Worm (Caenorhabditis elegans): Measurements from ENCODE around the gene F39E9.6.

F39E9.6 gene

DNA sequence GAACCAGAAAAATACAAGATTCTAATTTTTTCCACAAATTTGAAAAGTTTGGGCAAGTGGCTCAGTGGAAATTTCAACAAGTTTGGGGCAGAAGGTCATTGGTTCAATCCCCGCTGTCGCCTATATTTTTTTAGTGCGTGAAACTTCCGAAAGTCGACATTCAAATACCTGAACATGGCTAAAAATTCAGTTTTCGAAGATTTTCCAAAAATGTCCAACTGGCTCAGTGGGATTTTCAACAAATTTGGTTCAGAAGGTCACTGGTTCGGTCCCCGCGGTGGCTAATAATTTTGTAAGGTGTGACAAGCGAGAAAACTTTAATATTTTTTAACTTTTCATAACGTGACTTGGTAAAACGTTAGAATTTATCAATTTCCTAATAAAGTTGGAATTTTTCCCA, 48.6 kb downstream of the F39E9.6 start:
- no peak for TF ChIP-seq mcd-1 (GFP tag; IDR thresholded peaks at IDR 0.05)
- TF ChIP-seq C06A6.2 (GFP tag; conservative IDR thresholded peaks at IDR 0.05), result no peak
- no peak for TF ChIP-seq snpc-3.4 (tag; optimal IDR thresholded peaks at IDR 0.05)
- TF ChIP-seq dpff-1 (tag; optimal IDR thresholded peaks at IDR 0.05), result no peak
- peak; percentile 44 for TF ChIP-seq B0261.1 (tag; optimal IDR thresholded peaks at IDR 0.05)
- TF ChIP-seq tbp1 (GFP tag; optimal IDR thresholded peaks at IDR 0.05), result peak; percentile 67
- TF ChIP-seq rpc-1 (optimal IDR thresholded peaks at IDR 0.05), result no peak
- TF ChIP-seq rpc-1 (tag; optimal IDR thresholded peaks at IDR 0.05), result peak; percentile 58
- no peak for TF ChIP-seq C17E4.6 (GFP tag; IDR thresholded peaks at IDR 0.05)
- no peak for TF ChIP-seq F55B11.4 (tag; optimal IDR thresholded peaks at IDR 0.05; ENCODE audit: borderline replicate concordance, insufficient read depth)
- no peak for TF ChIP-seq snpc-1.1 (tag; optimal IDR thresholded peaks at IDR 0.05; ENCODE audit: insufficient read depth)
- no peak for TF ChIP-seq lsl-1 (GFP tag; optimal IDR thresholded peaks at IDR 0.05)
- TF ChIP-seq K11D2.4 (GFP tag; IDR thresholded peaks at IDR 0.05), result no peak
- TF ChIP-seq ztf-3 (GFP tag; optimal IDR thresholded peaks at IDR 0.05), result no peak
- no peak for TF ChIP-seq unc-130 (GFP tag; optimal IDR thresholded peaks at IDR 0.05)
- TF ChIP-seq let-526 (GFP tag; IDR thresholded peaks at IDR 0.05), result no peak
- no peak for TF ChIP-seq lsy-27 (tag; optimal IDR thresholded peaks at IDR 0.05; ENCODE audit: borderline replicate concordance, insufficient read depth)
- no peak for TF ChIP-seq dpl-1 (GFP tag; optimal IDR thresholded peaks at IDR 0.05)
- no peak for TF ChIP-seq mxl-1 (tag; optimal IDR thresholded peaks at IDR 0.05)
- no peak for TF ChIP-seq lin-54 (GFP tag; optimal IDR thresholded peaks at IDR 0.05)
- TF ChIP-seq F57A8.1 (GFP tag; optimal IDR thresholded peaks at IDR 0.05), result no peak
- no peak for TF ChIP-seq egl-18 (GFP tag; IDR thresholded peaks at IDR 0.05)
- no peak for TF ChIP-seq athp-1 (tag; optimal IDR thresholded peaks at IDR 0.05)
- no peak for TF ChIP-seq gei-17 (GFP tag; optimal IDR thresholded peaks at IDR 0.05)

DNA sequence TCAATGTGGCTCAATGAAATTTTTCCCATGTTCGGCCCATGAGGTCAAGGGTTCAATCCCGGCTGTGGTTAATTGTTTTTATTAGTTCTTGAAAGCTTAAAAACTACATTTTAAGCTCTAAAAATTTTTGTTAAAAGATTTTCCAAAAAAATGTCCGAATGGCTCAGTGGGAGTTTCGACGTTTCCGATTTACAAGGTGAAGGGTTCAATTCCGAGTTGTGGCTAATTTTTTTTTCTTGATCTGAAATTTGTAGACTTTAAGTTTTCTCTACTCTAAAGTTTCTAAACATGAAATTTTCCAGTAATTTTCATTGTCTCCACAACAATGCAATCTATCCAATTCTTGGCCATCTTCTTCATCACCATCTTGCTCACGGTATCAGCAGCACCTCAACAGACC, 50.8 kb downstream of the F39E9.6 start, which contains the start of gene F02E11.2:
F02E11.2 (plus strand) TSS at position 301 of the 400 bp plus-strand sequence.
- TF ChIP-seq die-1 (tag; optimal IDR thresholded peaks at IDR 0.05) (no peak), rpc-1 (optimal IDR thresholded peaks at IDR 0.05) (no peak), rpc-1 (tag; optimal IDR thresholded peaks at IDR 0.05) (peak; percentile 33)

All from whole organism, young adult.